Worm (Caenorhabditis elegans): ENCODE data around the gene F25E5.16.

Gene F25E5.16

DNA sequence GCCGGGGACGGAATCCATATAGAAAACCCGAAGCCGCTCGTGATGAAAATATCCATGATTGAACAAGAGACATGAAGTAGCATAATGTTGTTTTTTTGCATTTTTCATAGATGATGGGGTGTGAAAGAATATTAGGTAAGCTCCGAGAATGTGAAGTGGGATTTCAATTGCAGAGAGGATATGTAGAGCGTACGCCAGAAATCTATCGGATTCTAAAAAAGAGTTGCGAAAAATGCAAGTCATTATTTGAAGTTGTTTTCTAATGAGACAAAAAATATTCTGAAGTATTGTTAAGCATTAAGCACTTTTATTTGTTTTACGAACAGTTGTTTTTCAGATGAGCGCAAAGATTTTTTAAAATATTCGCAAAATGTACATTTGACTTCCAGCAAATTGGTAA lies 13.7 kb upstream of the F25E5.16 start, which contains the start of gene F18E3.10:
Gene F18E3.10 (minus strand): TSS at position 101 of the 400 bp plus-strand sequence.
- no peak for TF ChIP-seq unc-62 (GFP tag; optimal IDR thresholded peaks at IDR 0.05)
- TF ChIP-seq mep-1 (tag; optimal IDR thresholded peaks at IDR 0.05), result no peak
- TF ChIP-seq pha-4 (tag; optimal IDR thresholded peaks at IDR 0.05), result no peak
- no peak for TF ChIP-seq ceh-43 (GFP tag; optimal IDR thresholded peaks at IDR 0.05)
- no peak for TF ChIP-seq ces-1 (GFP tag; optimal IDR thresholded peaks at IDR 0.05)
- TF ChIP-seq sptf-1 (tag; optimal IDR thresholded peaks at IDR 0.05), result no peak
- no peak for TF ChIP-seq flh-1 (GFP tag; optimal IDR thresholded peaks at IDR 0.05)
- no peak for TF ChIP-seq ztf-11 (tag; optimal IDR thresholded peaks at IDR 0.05)
- TF ChIP-seq nhr-76 (tag; optimal IDR thresholded peaks at IDR 0.05), result no peak
- TF ChIP-seq elt-3 (tag; optimal IDR thresholded peaks at IDR 0.05), result no peak
- TF ChIP-seq unc-39 (tag; optimal IDR thresholded peaks at IDR 0.05), result no peak
- TF ChIP-seq lin-13 (tag; optimal IDR thresholded peaks at IDR 0.05), result no peak
- no peak for TF ChIP-seq tbx-8 (GFP tag; optimal IDR thresholded peaks at IDR 0.05)
- no peak for TF ChIP-seq blmp-1 (tag; optimal IDR thresholded peaks at IDR 0.05)
- no peak for TF ChIP-seq ceh-83 (GFP tag; optimal IDR thresholded peaks at IDR 0.05)
- TF ChIP-seq hlh-1 (tag; optimal IDR thresholded peaks at IDR 0.05), result no peak
- TF ChIP-seq unc-120 (tag; optimal IDR thresholded peaks at IDR 0.05; ENCODE audit: poor library complexity, severe bottlenecking), result no peak
- no peak for TF ChIP-seq nhr-237 (tag; optimal IDR thresholded peaks at IDR 0.05)
- TF ChIP-seq drap-1 (GFP tag; optimal IDR thresholded peaks at IDR 0.05), result no peak
- no peak for TF ChIP-seq nhr-28 (tag; optimal IDR thresholded peaks at IDR 0.05)

DNA sequence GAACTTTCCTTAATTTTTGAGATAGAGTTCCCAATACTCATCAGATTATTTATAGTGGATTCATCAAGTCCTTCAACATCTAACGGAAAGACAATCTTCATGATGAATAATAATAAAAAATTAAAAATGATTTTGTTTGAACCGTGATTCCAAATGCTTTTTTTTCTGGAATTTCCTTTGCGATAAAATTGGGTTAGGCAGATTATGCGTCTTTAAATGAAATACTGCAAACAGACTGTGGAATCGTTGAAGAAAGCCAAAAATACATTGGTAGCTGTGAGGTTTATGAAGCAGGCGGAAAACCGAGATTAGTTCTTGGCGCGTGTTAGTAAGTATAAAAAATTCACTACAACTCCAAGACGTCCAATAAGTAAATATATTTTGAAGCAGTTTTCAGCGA lies 11.5 kb upstream of the F25E5.16 start, which contains the start of gene srw-68:
Gene srw-68 (minus strand): TSS at position 101 of the 400 bp plus-strand sequence.
- TF ChIP-seq unc-120 (tag; optimal IDR thresholded peaks at IDR 0.05; ENCODE audit: poor library complexity, severe bottlenecking) (no peak), ceh-83 (GFP tag; optimal IDR thresholded peaks at IDR 0.05) (no peak), nhr-76 (tag; optimal IDR thresholded peaks at IDR 0.05) (no peak), nhr-12 (tag; optimal IDR thresholded peaks at IDR 0.05) (no peak)

- no peak for TF ChIP-seq zip-8 (tag; optimal IDR thresholded peaks at IDR 0.05)
- no peak for TF ChIP-seq sptf-1 (tag; optimal IDR thresholded peaks at IDR 0.05)
- no peak for TF ChIP-seq nhr-28 (tag; optimal IDR thresholded peaks at IDR 0.05)
- no peak for TF ChIP-seq ztf-11 (tag; optimal IDR thresholded peaks at IDR 0.05)
- no peak for TF ChIP-seq elt-1 (tag; optimal IDR thresholded peaks at IDR 0.05; ENCODE audit: borderline replicate concordance, insufficient read depth)
- TF ChIP-seq elt-3 (tag; optimal IDR thresholded peaks at IDR 0.05), result no peak
- TF ChIP-seq drap-1 (GFP tag; optimal IDR thresholded peaks at IDR 0.05), result no peak
- TF ChIP-seq ces-1 (GFP tag; optimal IDR thresholded peaks at IDR 0.05), result no peak
- TF ChIP-seq blmp-1 (tag; optimal IDR thresholded peaks at IDR 0.05), result no peak
- TF ChIP-seq lsy-2 (tag; optimal IDR thresholded peaks at IDR 0.05), result no peak
- no peak for TF ChIP-seq mep-1 (tag; optimal IDR thresholded peaks at IDR 0.05)
- TF ChIP-seq mab-5 (tag; optimal IDR thresholded peaks at IDR 0.05), result no peak
- no peak for TF ChIP-seq hlh-1 (tag; optimal IDR thresholded peaks at IDR 0.05)
- no peak for TF ChIP-seq mls-2 (tag; optimal IDR thresholded peaks at IDR 0.05)
- no peak for TF ChIP-seq M03D4.4 (tag; optimal IDR thresholded peaks at IDR 0.05)
- TF ChIP-seq snpc-4 (tag; optimal IDR thresholded peaks at IDR 0.05), result no peak
These were observed 9.2 kb upstream of the F25E5.16 start, which contains the start of gene srw-69 for ce11 chrV:7428880-7429279. TSS of gene srw-69 (minus strand) at chrV:7428980.

DNA sequence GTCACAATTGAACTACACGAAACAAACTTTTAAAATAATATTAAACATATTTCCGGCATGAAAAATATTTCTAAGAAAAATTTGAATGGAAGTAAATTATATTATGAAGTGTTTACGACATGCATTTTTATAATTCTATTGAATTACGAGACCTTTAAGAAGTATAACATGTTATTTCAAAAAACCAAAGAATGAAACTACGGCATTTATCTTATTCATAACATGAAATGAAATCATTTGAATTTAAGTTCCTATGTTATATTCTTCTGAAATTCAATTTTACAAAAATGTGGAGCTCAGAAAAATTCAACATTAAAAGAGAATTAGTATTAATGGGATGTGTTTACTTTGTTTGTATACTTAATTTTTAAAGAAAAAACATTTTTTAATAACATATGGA lies 7.1 kb upstream of the F25E5.16 start, which contains the start of gene srw-71:
Gene srw-71 (minus strand): TSS at position 101 of the 400 bp plus-strand sequence.
- TF ChIP-seq hlh-1 (tag; optimal IDR thresholded peaks at IDR 0.05), result no peak
- no peak for TF ChIP-seq unc-62 (GFP tag; optimal IDR thresholded peaks at IDR 0.05)
- TF ChIP-seq nhr-76 (tag; optimal IDR thresholded peaks at IDR 0.05), result no peak
- TF ChIP-seq pha-4 (tag; optimal IDR thresholded peaks at IDR 0.05), result no peak
- TF ChIP-seq sem-2 (GFP tag; optimal IDR thresholded peaks at IDR 0.05), result no peak
- no peak for TF ChIP-seq snpc-4 (tag; optimal IDR thresholded peaks at IDR 0.05)
- TF ChIP-seq nhr-2 (tag; optimal IDR thresholded peaks at IDR 0.05), result no peak
- no peak for TF ChIP-seq unc-120 (tag; optimal IDR thresholded peaks at IDR 0.05; ENCODE audit: poor library complexity, severe bottlenecking)
- no peak for TF ChIP-seq ceh-39 (tag; optimal IDR thresholded peaks at IDR 0.05)
- TF ChIP-seq lin-13 (tag; optimal IDR thresholded peaks at IDR 0.05), result no peak
- TF ChIP-seq ceh-83 (GFP tag; optimal IDR thresholded peaks at IDR 0.05), result no peak
- no peak for TF ChIP-seq drap-1 (GFP tag; optimal IDR thresholded peaks at IDR 0.05)
- no peak for TF ChIP-seq elt-3 (tag; optimal IDR thresholded peaks at IDR 0.05)
- TF ChIP-seq blmp-1 (tag; optimal IDR thresholded peaks at IDR 0.05), result no peak
- TF ChIP-seq tbx-8 (GFP tag; optimal IDR thresholded peaks at IDR 0.05), result no peak
- TF ChIP-seq flh-1 (GFP tag; optimal IDR thresholded peaks at IDR 0.05), result no peak
